Worm (Caenorhabditis elegans) whole organism, mixed stage, embryonic: ENCODE data around the gene K10D6.3.

Experiments used
- blmp-1 ChIP-seq: fragments of 150-350 bp; optimal IDR thresholded peaks from 2 replicates; lab custom pipeline; 2014; ENCODE audit warnings: missing biosample characterization, missing genetic modification characterization
- elt-1 ChIP-seq: sonication (generic microtip); optimal IDR thresholded peaks from 2 replicates; lab custom pipeline; 2017; ENCODE audit warnings: missing genetic modification characterization, mild to moderate bottlenecking, missing compliant biosample characterization, antibody characterized with exemption, moderate library complexity, borderline replicate concordance; ENCODE audit not compliant: insufficient read depth
- nhr-237 ChIP-seq: fragments of 150-350 bp; optimal IDR thresholded peaks from 2 replicates; lab custom pipeline; 2014; ENCODE audit warnings: missing biosample characterization, missing genetic modification characterization
- pha-4 ChIP-seq: fragments of 150-350 bp; optimal IDR thresholded peaks from 2 replicates; lab custom pipeline; 2018; ENCODE audit warnings: missing biosample characterization, missing genetic modification reagents, missing genetic modification characterization
- unc-62 ChIP-seq: fragments of 150-350 bp; optimal IDR thresholded peaks from 2 replicates; lab custom pipeline; 2014; ENCODE audit warnings: missing biosample characterization, missing genetic modification reagents, missing genetic modification characterization
- ztf-11 ChIP-seq: fragments of 150-350 bp; optimal IDR thresholded peaks from 2 replicates; lab custom pipeline; 2014; ENCODE audit warnings: missing biosample characterization, missing genetic modification characterization

DNA sequence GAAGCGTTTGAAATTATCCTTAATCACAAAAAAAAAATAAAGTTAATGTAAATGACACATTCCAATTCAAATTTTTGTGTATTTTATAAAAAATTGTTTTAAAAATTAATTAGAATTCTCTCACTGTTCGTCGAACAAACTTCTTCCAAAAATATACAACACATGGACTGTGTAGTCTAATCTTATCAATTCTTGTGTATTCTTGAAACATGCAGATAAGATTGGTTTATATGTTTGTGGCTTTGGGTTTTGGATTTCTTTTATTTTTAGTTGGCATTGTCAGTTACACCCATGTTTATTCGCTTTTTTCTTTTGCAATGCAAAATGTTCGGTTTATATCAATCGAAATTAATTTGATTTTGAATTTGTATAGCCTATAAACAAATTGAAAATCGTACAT, 20.0 kb downstream of the K10D6.3 start:
- TF ChIP-seq ztf-11 (tag; lab: Kevin White, UChicago) (no peak), pha-4 (no peak), nhr-237 (tag; lab: Kevin White, UChicago) (no peak), elt-1 (tag; lab: Kevin White, UChicago) (no peak), unc-62 (GFP tag; lab: Kevin White, UChicago) (no peak), blmp-1 (tag; lab: Kevin White, UChicago) (no peak)
